Worm (Caenorhabditis elegans): Measurements from ENCODE around the gene ctg-2.

ctg-2 gene

ce11 chrII:8484546-8484945 lies 30.3 kb upstream of the ctg-2 start:
- no peak for TF ChIP-seq lin-39 (tag; optimal IDR thresholded peaks at IDR 0.05)
- TF ChIP-seq ztf-11 (tag; optimal IDR thresholded peaks at IDR 0.05): no peak
- no peak for TF ChIP-seq peb-1 (tag; optimal IDR thresholded peaks at IDR 0.05)
- no peak for TF ChIP-seq dmd-4 (tag; optimal IDR thresholded peaks at IDR 0.05)
- TF ChIP-seq gmeb-1 (tag; optimal IDR thresholded peaks at IDR 0.05): peak; percentile 30
- no peak for TF ChIP-seq mdl-1 (tag; optimal IDR thresholded peaks at IDR 0.05)
- TF ChIP-seq elt-1 (tag; optimal IDR thresholded peaks at IDR 0.05): no peak
- TF ChIP-seq nhr-129 (tag; optimal IDR thresholded peaks at IDR 0.05): peak; percentile 63
- TF ChIP-seq zag-1 (tag; optimal IDR thresholded peaks at IDR 0.05): no peak
- no peak for TF ChIP-seq nhr-23 (tag; optimal IDR thresholded peaks at IDR 0.05)
- TF ChIP-seq ceh-16 (tag; optimal IDR thresholded peaks at IDR 0.05): no peak
- TF ChIP-seq ama-1 (optimal IDR thresholded peaks at IDR 0.05): peak; percentile 8
- TF ChIP-seq F13H6.1 (tag; optimal IDR thresholded peaks at IDR 0.05): peak; percentile 56
- no peak for TF ChIP-seq nhr-237 (tag; optimal IDR thresholded peaks at IDR 0.05)
- peak; percentile 68 for TF ChIP-seq sma-9 (GFP tag; optimal IDR thresholded peaks at IDR 0.05)
- no peak for TF ChIP-seq sma-9 (tag; optimal IDR thresholded peaks at IDR 0.05)
- TF ChIP-seq lsy-2 (tag; optimal IDR thresholded peaks at IDR 0.05): peak in 1 of 2 experiments; percentile 26
- TF ChIP-seq unc-55 (GFP tag; optimal IDR thresholded peaks at IDR 0.05): peak; percentile 4
- no peak for TF ChIP-seq nhr-77 (tag; optimal IDR thresholded peaks at IDR 0.05)
- TF ChIP-seq Y55F3AM.14 (GFP tag; optimal IDR thresholded peaks at IDR 0.05): no peak
- TF ChIP-seq fos-1 (tag; optimal IDR thresholded peaks at IDR 0.05): peak; percentile 71
- no peak for TF ChIP-seq mbf-1 (tag; optimal IDR thresholded peaks at IDR 0.05)
- TF ChIP-seq unc-39 (tag; optimal IDR thresholded peaks at IDR 0.05): no peak
- TF ChIP-seq crh-2 (tag; optimal IDR thresholded peaks at IDR 0.05): peak; percentile 78
- TF ChIP-seq mab-5 (tag; optimal IDR thresholded peaks at IDR 0.05): no peak
- no peak for TF ChIP-seq ZK546.5 (tag; optimal IDR thresholded peaks at IDR 0.05)
- TF ChIP-seq nhr-12 (tag; optimal IDR thresholded peaks at IDR 0.05): no peak
- TF ChIP-seq egl-27 (tag; optimal IDR thresholded peaks at IDR 0.05): peak; percentile 13
- TF ChIP-seq sem-4 (tag; optimal IDR thresholded peaks at IDR 0.05): no peak
- peak; percentile 33 for TF ChIP-seq C34F6.9 (tag; optimal IDR thresholded peaks at IDR 0.05)
- TF ChIP-seq nhr-25 (tag; optimal IDR thresholded peaks at IDR 0.05): no peak

- TF ChIP-seq aly-2 (tag; optimal IDR thresholded peaks at IDR 0.05): no peak
- no peak for TF ChIP-seq nhr-12 (tag; optimal IDR thresholded peaks at IDR 0.05)
- TF ChIP-seq nhr-11 (tag; optimal IDR thresholded peaks at IDR 0.05): no peak
- TF ChIP-seq dmd-4 (tag; optimal IDR thresholded peaks at IDR 0.05): no peak
- no peak for TF ChIP-seq lin-13 (GFP tag; optimal IDR thresholded peaks at IDR 0.05)
- TF ChIP-seq ztf-4 (tag; optimal IDR thresholded peaks at IDR 0.05): no peak
- no peak for TF ChIP-seq C34F6.9 (tag; optimal IDR thresholded peaks at IDR 0.05)
- peak; percentile 89 for TF ChIP-seq sma-9 (GFP tag; optimal IDR thresholded peaks at IDR 0.05)
- no peak for TF ChIP-seq sma-9 (tag; optimal IDR thresholded peaks at IDR 0.05)
- TF ChIP-seq mdl-1 (tag; optimal IDR thresholded peaks at IDR 0.05): no peak
- no peak for TF ChIP-seq lin-11 (tag; optimal IDR thresholded peaks at IDR 0.05)
- TF ChIP-seq nhr-77 (tag; optimal IDR thresholded peaks at IDR 0.05): no peak
- peak; percentile 93 for TF ChIP-seq nhr-129 (tag; optimal IDR thresholded peaks at IDR 0.05)
- TF ChIP-seq lin-39 (tag; optimal IDR thresholded peaks at IDR 0.05): no peak
- TF ChIP-seq sem-4 (tag; optimal IDR thresholded peaks at IDR 0.05): no peak
- no peak for TF ChIP-seq elt-1 (tag; optimal IDR thresholded peaks at IDR 0.05)
- no peak for TF ChIP-seq R02D3.7 (tag; optimal IDR thresholded peaks at IDR 0.05)
- peak; percentile 24 for TF ChIP-seq nhr-6 (tag; optimal IDR thresholded peaks at IDR 0.05)
- no peak for TF ChIP-seq ztf-1 (GFP tag; conservative IDR thresholded peaks at IDR 0.05)
- TF ChIP-seq nhr-21 (tag; optimal IDR thresholded peaks at IDR 0.05): peak; percentile 80
- no peak for TF ChIP-seq elt-3 (tag; optimal IDR thresholded peaks at IDR 0.05)
- peak; percentile 57 for TF ChIP-seq blmp-1 (tag; optimal IDR thresholded peaks at IDR 0.05; ENCODE audit: insufficient read depth)
- TF ChIP-seq Y55F3AM.14 (GFP tag; optimal IDR thresholded peaks at IDR 0.05): no peak
- TF ChIP-seq mbf-1 (tag; optimal IDR thresholded peaks at IDR 0.05): no peak
- TF ChIP-seq unc-62 (GFP tag; optimal IDR thresholded peaks at IDR 0.05): no peak
- TF ChIP-seq nhr-237 (tag; optimal IDR thresholded peaks at IDR 0.05): no peak
- TF ChIP-seq snpc-4 (tag; optimal IDR thresholded peaks at IDR 0.05): no peak
- no peak for TF ChIP-seq skn-1 (tag; optimal IDR thresholded peaks at IDR 0.05)
- TF ChIP-seq alr-1 (tag; optimal IDR thresholded peaks at IDR 0.05): no peak
- peak in 1 of 2 experiments; percentile 3 for TF ChIP-seq lsy-2 (tag; optimal IDR thresholded peaks at IDR 0.05)
- no peak for TF ChIP-seq nhr-23 (tag; optimal IDR thresholded peaks at IDR 0.05)
- TF ChIP-seq ztf-11 (tag; optimal IDR thresholded peaks at IDR 0.05): no peak
- TF ChIP-seq gmeb-1 (tag; optimal IDR thresholded peaks at IDR 0.05): peak; percentile 48
- TF ChIP-seq nhr-10 (tag; optimal IDR thresholded peaks at IDR 0.05): no peak
- no peak for TF ChIP-seq zag-1 (tag; optimal IDR thresholded peaks at IDR 0.05)
- peak; percentile 64 for TF ChIP-seq sma-3 (GFP tag; optimal IDR thresholded peaks at IDR 0.05)
- no peak for TF ChIP-seq ceh-82 (tag; optimal IDR thresholded peaks at IDR 0.05)
- no peak for TF ChIP-seq ama-1 (optimal IDR thresholded peaks at IDR 0.05)
- peak; percentile 73 for TF ChIP-seq fos-1 (tag; optimal IDR thresholded peaks at IDR 0.05)
- peak; percentile 92 for TF ChIP-seq nhr-25 (tag; optimal IDR thresholded peaks at IDR 0.05)
- peak; percentile 19 for TF ChIP-seq F13H6.1 (tag; optimal IDR thresholded peaks at IDR 0.05)
- no peak for TF ChIP-seq egl-27 (tag; optimal IDR thresholded peaks at IDR 0.05)
- TF ChIP-seq crh-2 (tag; optimal IDR thresholded peaks at IDR 0.05): peak; percentile 86
- TF ChIP-seq unc-55 (GFP tag; optimal IDR thresholded peaks at IDR 0.05): no peak
- no peak for TF ChIP-seq ZK546.5 (tag; optimal IDR thresholded peaks at IDR 0.05)
- no peak for TF ChIP-seq peb-1 (tag; optimal IDR thresholded peaks at IDR 0.05)
- no peak for TF ChIP-seq ceh-16 (tag; optimal IDR thresholded peaks at IDR 0.05)
- TF ChIP-seq mab-5 (tag; optimal IDR thresholded peaks at IDR 0.05): no peak
- TF ChIP-seq unc-39 (tag; optimal IDR thresholded peaks at IDR 0.05): no peak
These were observed 29.3 kb upstream of the ctg-2 start, which contains the start of gene gbh-2 for ce11 chrII:8485603-8486002. TSS of gene gbh-2 (plus strand) at chrII:8485879.

All from whole organism, L2 larva.